Fruit fly (Drosophila melanogaster): ENCODE measurements around the gene Eig71Eb.
A peak's percentile ranks its signal among the peaks of the same experiment; 100 is the strongest.

DNA sequence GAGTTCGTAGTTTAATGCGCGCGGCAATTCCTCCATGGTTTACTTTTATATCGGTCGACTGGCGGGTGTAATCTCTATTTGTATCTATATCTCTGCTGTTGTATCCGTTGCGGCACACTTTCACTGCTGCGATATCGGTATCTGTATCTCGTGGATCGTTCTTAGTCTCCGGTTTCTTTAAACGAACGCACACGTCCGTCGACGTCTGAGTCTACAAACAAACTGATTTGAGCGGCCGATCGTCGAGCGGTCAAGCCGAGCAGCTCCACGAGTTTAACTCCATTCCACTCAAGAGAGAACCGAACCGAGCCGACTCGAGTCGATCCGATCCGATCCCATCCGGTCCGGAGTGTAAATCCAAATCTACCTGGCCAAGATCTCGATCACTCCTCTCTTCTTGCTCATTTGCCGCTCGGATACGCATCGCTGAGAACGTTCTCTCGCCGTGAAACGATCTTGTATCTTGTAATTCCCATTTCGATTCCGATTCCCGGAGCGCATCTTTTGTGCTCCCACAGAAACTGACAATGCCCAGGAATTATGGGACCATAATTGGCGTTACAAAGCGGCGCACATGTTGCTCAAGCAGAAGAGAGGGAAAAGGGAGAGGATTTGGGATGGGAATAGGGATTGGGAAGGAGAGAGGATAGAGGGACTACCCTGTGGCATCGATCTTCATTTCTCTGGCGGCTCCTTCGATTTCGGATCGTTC, 50.0 kb downstream of the Eig71Eb start, which contains the start of gene comm2:
- 0 out of 2 replicates have a peak, but pooled peaks have one; percentile 20 for TF ChIP-seq nerfin-2 (GFP tag; IDR thresholded peaks at IDR 0.05; ENCODE audit: partially characterized antibody)
- TF ChIP-seq sqz (GFP tag; optimal IDR thresholded peaks at IDR 0.05): no peak
- no peak for TF ChIP-seq ken (GFP tag; IDR thresholded peaks at IDR 0.05)
- TF ChIP-seq nom (GFP tag; optimal IDR thresholded peaks at IDR 0.05): peak; percentile 22
- no peak for TF ChIP-seq Dp (GFP tag; optimal IDR thresholded peaks at IDR 0.05)
- no peak for TF ChIP-seq wor (GFP tag; IDR thresholded peaks at IDR 0.05)
- TF ChIP-seq CG30403 (GFP tag; optimal IDR thresholded peaks at IDR 0.05): no peak
- TF ChIP-seq nerfin-1 (tag; optimal IDR thresholded peaks at IDR 0.05): no peak
- peak; percentile 31; the same call in 1 of the 2 replicates for TF ChIP-seq CG32767 (GFP tag; IDR thresholded peaks at IDR 0.05)
- no peak for TF ChIP-seq CG9817 (tag; optimal IDR thresholded peaks at IDR 0.05)
- TF ChIP-seq tio (GFP tag; optimal IDR thresholded peaks at IDR 0.05): no peak
- peak; percentile 1 for TF ChIP-seq Dad (GFP tag; optimal IDR thresholded peaks at IDR 0.05)
- no peak for TF ChIP-seq CG11560 (tag; IDR thresholded peaks at IDR 0.05)

Data from whole organism, embryonic.